Worm (Caenorhabditis elegans): ENCODE measurements around the gene C35D10.6.

DNA sequence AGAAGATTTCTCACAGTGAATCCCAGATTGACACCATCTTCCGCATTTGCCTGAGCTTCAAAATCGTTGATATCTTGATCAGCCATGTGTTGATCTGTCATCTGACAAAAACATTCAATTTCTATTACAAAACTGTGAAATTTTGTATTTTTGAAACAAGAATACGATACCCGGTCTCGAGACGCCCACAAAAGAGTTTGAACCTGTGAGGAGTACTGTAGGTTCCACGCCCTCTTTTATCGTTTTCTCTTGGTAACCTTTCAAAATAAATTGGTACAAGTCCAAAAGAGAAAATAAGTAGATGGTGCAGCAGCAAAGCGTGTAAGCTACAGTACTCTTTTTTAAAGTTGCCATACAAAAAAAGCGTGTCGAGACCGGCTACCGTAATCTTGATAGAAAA is 50.8 kb downstream of the C35D10.6 start, which contains the start of gene F26F4.12:
- TF ChIP-seq nhr-11 (tag; optimal IDR thresholded peaks at IDR 0.05): no peak
- TF ChIP-seq unc-62 (GFP tag; optimal IDR thresholded peaks at IDR 0.05): no peak

All from whole organism, L3 larva.